Fruit fly (Drosophila melanogaster) whole organism, prepupa: ENCODE data around the gene puc.

Experiments
- CG6808 ChIP-seq: fragments of 200-800 bp; sonication (Bioruptor generic); optimal IDR thresholded peaks from 3 replicates; lab custom pipeline; 2017; ENCODE audit warnings: missing biosample characterization, missing genetic modification characterization, mild to moderate bottlenecking, moderate library complexity, missing genetic modification reagents
- fkh ChIP-seq: fragments of 200-800 bp; sonication (Bioruptor generic); optimal IDR thresholded peaks from 3 replicates; lab custom pipeline; 2017; ENCODE audit warnings: missing biosample characterization, mild to moderate bottlenecking, missing genetic modification characterization, moderate library complexity

DNA sequence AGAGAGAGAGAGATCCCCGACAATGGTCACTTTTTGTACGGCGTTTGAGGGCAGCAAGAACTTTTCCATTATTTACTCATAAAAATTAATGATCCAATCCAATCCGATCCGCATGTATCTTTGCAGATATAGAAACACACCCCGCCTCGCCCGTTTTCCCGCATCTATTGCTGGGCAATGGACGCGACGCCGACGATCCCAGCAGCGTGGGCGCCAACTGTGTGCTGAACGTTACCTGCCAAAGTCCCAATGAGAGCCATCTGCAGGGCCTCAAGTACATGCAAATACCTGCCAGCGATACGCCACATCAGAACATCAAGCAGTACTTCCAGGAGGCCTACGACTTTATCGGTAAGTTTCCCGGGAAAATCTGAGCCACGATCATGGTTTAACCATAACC lies 5.8 kb downstream of the puc start:
- no peak for TF ChIP-seq CG6808
- no peak for TF ChIP-seq fkh (GFP tag; lab: Kevin White, UChicago)
